Worm (Caenorhabditis elegans) whole organism, L1 larva: ENCODE measurements around the gene clec-233.
A peak's percentile ranks its signal among the peaks of the same experiment; 100 is the strongest.

Experiments used
- C04F5.9 ChIP-seq: sonication (generic microtip); optimal IDR thresholded peaks from 2 replicates; lab custom pipeline; 2016; ENCODE audit warnings: missing genetic modification characterization, missing compliant biosample characterization
- blmp-1 ChIP-seq: fragments of 150-350 bp; optimal IDR thresholded peaks from 2 replicates; lab custom pipeline; 2014; ENCODE audit warnings: missing biosample characterization, missing genetic modification characterization
- jun-1 ChIP-seq: fragments of 150-350 bp; optimal IDR thresholded peaks from 2 replicates; lab custom pipeline; 2014; ENCODE audit warnings: missing biosample characterization, missing genetic modification reagents, missing genetic modification characterization
- lin-14 ChIP-seq: fragments of 200-800 bp; sonication (Bioruptor generic); optimal IDR thresholded peaks from 2 replicates; lab custom pipeline; 2018; ENCODE audit warnings: mild to moderate bottlenecking, missing genetic modification characterization, moderate library complexity, missing compliant biosample characterization
- nhr-84 ChIP-seq: sonication (generic microtip); optimal IDR thresholded peaks from 2 replicates; lab custom pipeline; 2017; ENCODE audit warnings: missing biosample characterization, missing genetic modification characterization
- unc-130 ChIP-seq: fragments of 150-350 bp; optimal IDR thresholded peaks from 2 replicates; lab custom pipeline; 2017; ENCODE audit warnings: missing biosample characterization, missing genetic modification characterization, inconsistent platforms
- unc-98 ChIP-seq: fragments of 200-800 bp; sonication (Bioruptor generic); IDR thresholded peaks from 2 replicates; pipeline ENCODE4 v1.3.6; 2022; ENCODE audit warnings: missing genetic modification characterization, missing compliant biosample characterization

- no peak for TF ChIP-seq nhr-84 (tag; lab: Kevin White, UChicago)
- TF ChIP-seq unc-98 (GFP tag; lab: Robert Waterston, UW) = no peak
- TF ChIP-seq blmp-1 (tag; lab: Kevin White, UChicago) = peak; percentile 78
- no peak for TF ChIP-seq lin-14 (GFP tag; lab: Kevin White, UChicago)
- TF ChIP-seq unc-130 (tag; lab: Kevin White, UChicago) = no peak
- no peak for TF ChIP-seq jun-1
- TF ChIP-seq C04F5.9 (tag; lab: Kevin White, UChicago) = no peak
These were observed 48.4 kb downstream of the clec-233 start, which contains the start of gene F28G4.2 for ce11 chrV:16282147-16282546.
